4 worm cellular contexts compared by ENCODE assay signal in the genomic region with DNA sequence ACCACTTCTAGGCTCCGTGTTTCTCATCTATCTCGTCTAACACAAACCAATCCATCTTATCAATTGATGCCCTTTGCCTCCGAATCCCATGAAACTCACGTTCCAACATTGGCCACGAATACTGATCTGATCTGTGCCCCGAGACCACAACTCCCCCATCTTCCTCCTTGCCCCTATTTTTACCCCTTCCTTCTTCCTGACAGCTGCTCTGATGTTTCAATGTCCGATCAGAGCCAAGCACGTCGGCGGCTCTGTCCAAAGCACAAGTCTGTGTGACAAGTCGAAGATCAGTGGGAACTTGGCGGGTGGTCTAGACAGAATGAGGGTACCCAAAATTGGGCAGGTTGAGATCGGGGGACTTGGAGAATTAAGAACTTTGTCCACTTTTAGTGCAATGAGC.
TF ChIP-seq lines count a peak whose summit lies in the region.

No protein-coding gene starts in this region.

TF ChIP-seq in whole organism, L1 larva, 84 proteins besides CTCF, POLR2A, EP300 and RAD21:
- TF ChIP-seq nhr-19 (GFP tag; conservative IDR thresholded peaks at IDR 0.05; lab: Robert Waterston, UW) = peak; percentile 20; the same call in 1 of the 2 replicates
- no peak for TF ChIP-seq C04F5.9 (tag; optimal IDR thresholded peaks at IDR 0.05; lab: Kevin White, UChicago)
- peak; percentile 67 for TF ChIP-seq rnt-1 (tag; optimal IDR thresholded peaks at IDR 0.05; lab: Kevin White, UChicago)
- peak; percentile 73 for TF ChIP-seq nhr-71 (tag; optimal IDR thresholded peaks at IDR 0.05; lab: Kevin White, UChicago)
- peak; percentile 47 for TF ChIP-seq lin-14 (GFP tag; optimal IDR thresholded peaks at IDR 0.05; lab: Kevin White, UChicago)
- no peak for TF ChIP-seq swsn-7 (tag; optimal IDR thresholded peaks at IDR 0.05; lab: Kevin White, UChicago)
- no peak for TF ChIP-seq mef-2 (tag; optimal IDR thresholded peaks at IDR 0.05; lab: Kevin White, UChicago)

TF ChIP-seq in whole organism, L2 larva, 48 proteins besides CTCF, POLR2A, EP300 and RAD21:
- TF ChIP-seq nhr-10 (tag; optimal IDR thresholded peaks at IDR 0.05; lab: Kevin White, UChicago) (no peak), ztf-1 (GFP tag; conservative IDR thresholded peaks at IDR 0.05; lab: Robert Waterston, UW) (no peak), nhr-25 (tag; optimal IDR thresholded peaks at IDR 0.05; lab: Kevin White, UChicago) (no peak), nhr-77 (tag; optimal IDR thresholded peaks at IDR 0.05; lab: Kevin White, UChicago) (no peak), ztf-4 (tag; optimal IDR thresholded peaks at IDR 0.05; lab: Kevin White, UChicago) (no peak), blmp-1 (tag; optimal IDR thresholded peaks at IDR 0.05; lab: Kevin White, UChicago; ENCODE audit: insufficient read depth) (no peak), sma-9 (GFP tag; optimal IDR thresholded peaks at IDR 0.05; lab: Kevin White, UChicago) (peak; percentile 34), sma-9 (tag; optimal IDR thresholded peaks at IDR 0.05; lab: Kevin White, UChicago) (no peak), nhr-11 (tag; optimal IDR thresholded peaks at IDR 0.05; lab: Kevin White, UChicago) (no peak)
TF ChIP-seq in whole organism, L2 larva: peak in this region for 1.

TF ChIP-seq in whole organism, L4 larva, 104 proteins besides CTCF, POLR2A, EP300 and RAD21:
- peak; percentile 48 for TF ChIP-seq nhr-11 (tag; optimal IDR thresholded peaks at IDR 0.05; lab: Kevin White, UChicago)
- TF ChIP-seq hlh-11 (tag; optimal IDR thresholded peaks at IDR 0.05; lab: Kevin White, UChicago) = peak; percentile 17
- no peak for TF ChIP-seq sdz-12 (GFP tag; optimal IDR thresholded peaks at IDR 0.05; lab: Kevin White, UChicago)

TF ChIP-seq in whole organism, young adult, 124 proteins besides CTCF, POLR2A, EP300 and RAD21:
- TF ChIP-seq zfh-2 (GFP tag; conservative IDR thresholded peaks at IDR 0.05; lab: Robert Waterston, UW) = peak; percentile 44; the same call in 1 of the 2 replicates
- no peak for TF ChIP-seq F37B4.10 (GFP tag; IDR thresholded peaks at IDR 0.05; lab: Robert Waterston, UW)
- TF ChIP-seq ztf-6 (GFP tag; IDR thresholded peaks at IDR 0.05; lab: Robert Waterston, UW) = no peak
- no peak for TF ChIP-seq die-1 (tag; optimal IDR thresholded peaks at IDR 0.05; lab: Kevin White, UChicago)
